Worm (Caenorhabditis elegans): Measurements from ENCODE around the gene dmd-7.

The dmd-7 gene

DNA sequence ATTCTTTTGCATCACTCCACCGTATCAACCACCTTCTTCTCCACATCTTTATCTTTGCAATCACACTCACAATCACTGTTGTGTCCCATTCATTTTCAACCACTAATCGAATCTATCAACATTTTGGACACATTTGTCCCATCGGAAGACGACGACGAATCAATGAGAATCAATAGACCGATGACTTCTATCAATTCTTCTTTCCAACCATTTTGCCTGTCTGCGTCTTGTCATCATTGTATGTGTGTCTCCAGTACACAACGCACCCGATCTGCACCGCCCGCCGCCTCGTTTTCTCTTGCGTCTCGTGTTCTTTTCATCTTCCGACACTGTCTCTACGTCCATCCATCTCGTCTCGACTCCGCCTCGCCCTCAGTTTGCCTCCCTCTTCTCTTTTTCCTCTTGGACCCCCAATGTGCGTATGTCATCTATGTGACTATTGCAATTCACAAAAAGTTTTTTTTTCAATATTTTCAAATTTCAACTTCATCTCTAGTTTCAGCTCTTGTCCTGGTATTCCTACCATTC is at the start of gene dmd-7:
Gene dmd-7 (plus strand): TSS at position 478 of the 528 bp plus-strand sequence.
- TF ChIP-seq tab-1 (GFP tag; IDR thresholded peaks at IDR 0.05) (0 out of 2 replicates have a peak, but pooled peaks have one; percentile 9), T22C8.4 (GFP tag; IDR thresholded peaks at IDR 0.05) (no peak)

DNA sequence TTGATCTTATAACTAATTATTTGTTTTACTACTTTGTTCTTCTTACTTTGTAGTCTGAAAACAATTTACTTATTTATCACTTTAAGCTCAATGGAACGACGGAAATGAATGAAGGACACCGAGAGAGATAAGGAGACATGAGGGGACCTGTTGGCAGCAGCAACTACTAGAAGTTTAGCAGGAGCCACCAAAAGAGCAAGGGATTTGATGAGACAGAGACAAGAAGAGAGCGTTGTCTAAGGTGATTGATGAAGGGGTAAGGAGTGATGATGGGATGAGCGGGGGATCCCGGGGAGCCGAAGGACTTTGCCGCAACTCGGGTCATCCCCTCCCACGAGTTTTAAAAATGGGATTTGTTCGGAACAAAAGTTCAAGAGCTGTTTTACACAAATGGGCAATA is 44.2 kb upstream of the dmd-7 start, which contains the start of gene ttn-1:
Gene ttn-1 (minus strand): TSS at position 60 of the 400 bp plus-strand sequence.
- TF ChIP-seq med-1 (GFP tag; optimal IDR thresholded peaks at IDR 0.05; ENCODE audit: insufficient read depth) (no peak), T22C8.4 (GFP tag; IDR thresholded peaks at IDR 0.05) (no peak), tab-1 (GFP tag; IDR thresholded peaks at IDR 0.05) (no peak), cog-1 (tag; optimal IDR thresholded peaks at IDR 0.05) (no peak), ref-1 (GFP tag; conservative IDR thresholded peaks at IDR 0.05) (no peak), ztf-29 (GFP tag; IDR thresholded peaks at IDR 0.05) (no peak), ztf-23 (GFP tag; IDR thresholded peaks at IDR 0.05) (no peak), klf-2 (GFP tag; conservative IDR thresholded peaks at IDR 0.05) (no peak), flt-1 (GFP tag; IDR thresholded peaks at IDR 0.05) (no peak)

DNA sequence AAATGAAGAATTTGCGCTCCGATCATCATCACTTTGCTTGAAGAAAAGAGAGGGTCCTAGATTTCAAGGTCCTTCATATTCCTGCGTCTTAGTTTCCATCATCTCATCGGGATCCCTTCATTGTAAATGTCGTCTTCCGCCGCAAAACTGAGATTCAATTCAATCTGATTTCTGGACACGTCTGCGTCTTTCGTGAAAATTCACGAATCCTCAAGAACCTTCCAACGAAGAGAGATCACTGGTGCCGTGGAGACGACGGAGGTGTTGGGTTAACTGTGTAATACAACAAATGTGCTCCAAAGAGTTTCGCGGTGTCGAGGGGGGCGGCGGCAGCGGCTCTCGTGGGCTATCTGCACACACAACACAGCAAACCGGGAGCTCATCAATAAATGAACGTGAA is 42.7 kb upstream of the dmd-7 start:
- TF ChIP-seq cog-1 (tag; optimal IDR thresholded peaks at IDR 0.05) (peak; percentile 34), ztf-29 (GFP tag; IDR thresholded peaks at IDR 0.05) (no peak), ref-1 (GFP tag; conservative IDR thresholded peaks at IDR 0.05) (no peak), flt-1 (GFP tag; IDR thresholded peaks at IDR 0.05) (0 out of 2 replicates have a peak, but pooled peaks have one; percentile 10), tab-1 (GFP tag; IDR thresholded peaks at IDR 0.05) (no peak), T22C8.4 (GFP tag; IDR thresholded peaks at IDR 0.05) (no peak)

DNA sequence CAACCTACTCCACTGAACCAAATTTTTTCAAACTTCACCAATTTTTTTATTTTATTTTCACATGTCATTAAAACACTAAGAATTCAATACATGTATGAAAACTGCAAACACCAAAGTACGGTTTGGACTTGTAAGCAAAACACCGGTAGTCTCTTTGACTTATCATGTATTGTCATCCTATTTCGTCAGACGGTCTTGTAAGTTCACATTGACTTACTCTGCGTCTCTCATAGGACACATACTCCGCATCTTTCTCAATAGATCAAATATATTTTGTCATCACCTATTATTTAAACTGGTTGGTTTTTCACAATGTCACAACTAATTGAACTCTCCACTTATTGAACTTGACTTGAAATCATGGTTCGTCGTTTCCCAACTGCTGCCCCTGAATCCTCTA is 40.2 kb upstream of the dmd-7 start, which contains the start of gene W06H8.2:
Gene W06H8.2 (plus strand): TSS at position 258 of the 400 bp plus-strand sequence.
- TF ChIP-seq cog-1 (tag; optimal IDR thresholded peaks at IDR 0.05) (no peak), ztf-29 (GFP tag; IDR thresholded peaks at IDR 0.05) (no peak), flt-1 (GFP tag; IDR thresholded peaks at IDR 0.05) (no peak), med-1 (GFP tag; optimal IDR thresholded peaks at IDR 0.05; ENCODE audit: insufficient read depth) (no peak), T22C8.4 (GFP tag; IDR thresholded peaks at IDR 0.05) (no peak), tab-1 (GFP tag; IDR thresholded peaks at IDR 0.05) (no peak), ref-1 (GFP tag; conservative IDR thresholded peaks at IDR 0.05) (no peak), ztf-23 (GFP tag; IDR thresholded peaks at IDR 0.05) (no peak), klf-2 (GFP tag; conservative IDR thresholded peaks at IDR 0.05) (no peak)

DNA sequence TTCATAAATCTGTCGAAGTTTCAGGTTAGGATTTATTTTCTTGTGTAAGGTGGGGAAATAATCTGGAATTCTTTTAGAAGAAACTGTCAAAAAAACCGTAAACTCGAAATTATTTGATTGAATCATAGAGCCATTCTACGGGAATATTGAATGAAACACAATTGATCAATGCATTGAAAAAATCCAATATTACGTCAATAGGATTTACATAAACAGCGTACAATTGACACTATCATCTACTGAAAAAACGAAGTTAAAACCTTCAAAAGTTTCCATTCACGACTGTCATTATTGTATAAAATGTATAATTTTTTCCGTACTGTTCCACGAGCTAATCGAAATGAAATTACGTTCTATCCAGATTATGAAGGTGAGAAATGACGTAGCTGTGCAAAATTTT is 38.1 kb upstream of the dmd-7 start, which contains the start of gene rme-1:
Gene rme-1 (plus strand): TSS at position 301 of the 400 bp plus-strand sequence.
- no peak for TF ChIP-seq ref-1 (GFP tag; conservative IDR thresholded peaks at IDR 0.05)
- TF ChIP-seq flt-1 (GFP tag; IDR thresholded peaks at IDR 0.05): no peak
- no peak for TF ChIP-seq ztf-29 (GFP tag; IDR thresholded peaks at IDR 0.05)
- TF ChIP-seq cog-1 (tag; optimal IDR thresholded peaks at IDR 0.05): no peak
- no peak for TF ChIP-seq klf-2 (GFP tag; conservative IDR thresholded peaks at IDR 0.05)
- TF ChIP-seq tab-1 (GFP tag; IDR thresholded peaks at IDR 0.05): no peak
- TF ChIP-seq med-1 (GFP tag; optimal IDR thresholded peaks at IDR 0.05; ENCODE audit: insufficient read depth): no peak
- no peak for TF ChIP-seq T22C8.4 (GFP tag; IDR thresholded peaks at IDR 0.05)
- TF ChIP-seq ztf-23 (GFP tag; IDR thresholded peaks at IDR 0.05): no peak

DNA sequence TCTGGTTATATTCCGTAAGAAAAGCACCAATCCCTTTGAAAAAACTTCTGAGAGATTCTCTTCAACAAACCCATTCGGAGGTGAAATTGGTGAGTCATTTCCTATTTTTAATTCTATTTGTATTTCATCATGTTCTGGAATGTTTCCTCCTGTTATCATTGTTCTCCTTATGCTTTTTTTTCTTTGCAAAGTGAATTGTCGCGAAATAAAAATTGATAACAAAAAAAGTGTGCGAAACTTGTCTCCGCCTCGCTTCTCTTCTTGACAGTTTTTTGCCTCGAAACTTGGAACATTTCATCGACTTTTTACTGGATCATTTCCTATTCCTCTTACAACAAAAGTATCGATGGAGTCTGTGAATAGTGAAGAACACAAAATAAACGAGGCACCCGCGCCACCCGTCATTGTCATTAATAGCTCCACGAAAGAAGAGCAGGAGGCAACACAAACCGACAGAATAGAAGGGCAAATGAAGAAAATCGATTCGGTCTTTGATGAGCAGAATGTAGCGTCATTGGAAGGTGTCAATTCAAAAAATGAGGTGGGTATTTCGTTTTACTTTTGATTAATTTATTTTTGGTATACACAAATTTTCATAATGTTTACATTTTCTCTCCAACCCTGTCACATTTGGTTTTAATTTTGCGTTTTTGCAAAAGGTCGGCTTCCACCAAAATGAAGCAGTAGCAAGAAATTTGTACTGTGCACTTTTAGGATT is 36.6 kb upstream of the dmd-7 start:
- TF ChIP-seq klf-2 (GFP tag; conservative IDR thresholded peaks at IDR 0.05): no peak
- TF ChIP-seq ref-1 (GFP tag; conservative IDR thresholded peaks at IDR 0.05): no peak
- TF ChIP-seq cog-1 (tag; optimal IDR thresholded peaks at IDR 0.05): no peak
- no peak for TF ChIP-seq flt-1 (GFP tag; IDR thresholded peaks at IDR 0.05)

DNA sequence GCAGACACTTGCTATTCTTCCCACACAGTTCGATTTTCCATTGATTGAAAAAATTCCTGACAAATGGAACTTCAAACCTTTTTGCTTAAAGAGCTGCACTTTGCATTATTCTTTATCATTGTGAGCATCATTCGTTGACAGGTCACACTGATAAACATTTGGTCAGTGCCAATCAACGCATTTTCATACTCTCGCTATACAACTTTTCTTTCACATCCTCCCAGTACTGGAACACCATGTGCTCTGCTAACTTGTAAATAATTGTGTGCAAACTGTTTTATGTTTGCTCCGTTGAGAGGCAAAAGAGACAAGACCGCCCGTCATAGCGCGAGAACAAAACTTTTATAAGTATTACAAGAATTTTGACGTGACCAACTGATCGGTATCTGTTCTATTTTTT is 35.2 kb upstream of the dmd-7 start:
- no peak for TF ChIP-seq T22C8.4 (GFP tag; IDR thresholded peaks at IDR 0.05)
- TF ChIP-seq flt-1 (GFP tag; IDR thresholded peaks at IDR 0.05): no peak
- no peak for TF ChIP-seq klf-2 (GFP tag; conservative IDR thresholded peaks at IDR 0.05)
- TF ChIP-seq med-1 (GFP tag; optimal IDR thresholded peaks at IDR 0.05; ENCODE audit: insufficient read depth): no peak

DNA sequence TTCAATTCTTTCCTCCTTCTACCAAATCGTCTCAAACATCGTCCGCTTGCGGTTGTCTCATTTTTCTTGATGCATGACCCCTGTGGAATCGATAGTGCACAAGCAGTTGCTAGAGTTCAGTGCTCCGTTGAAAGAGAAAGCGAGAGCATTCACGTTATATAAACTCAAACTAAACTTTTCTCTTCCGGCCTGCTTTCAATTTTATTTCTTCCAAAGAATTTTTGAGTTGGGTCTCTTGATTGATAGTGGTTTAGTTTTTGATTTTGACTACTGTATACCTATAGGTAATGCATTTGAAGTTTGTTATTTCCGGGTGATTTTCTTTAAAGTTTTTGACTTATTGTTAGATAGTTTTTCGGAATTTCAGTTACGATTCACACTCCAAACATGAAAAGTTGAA is 34.2 kb upstream of the dmd-7 start:
- TF ChIP-seq cog-1 (tag; optimal IDR thresholded peaks at IDR 0.05) (no peak), ref-1 (GFP tag; conservative IDR thresholded peaks at IDR 0.05) (no peak), ztf-29 (GFP tag; IDR thresholded peaks at IDR 0.05) (no peak), flt-1 (GFP tag; IDR thresholded peaks at IDR 0.05) (no peak), T22C8.4 (GFP tag; IDR thresholded peaks at IDR 0.05) (no peak), ztf-23 (GFP tag; IDR thresholded peaks at IDR 0.05) (no peak), tab-1 (GFP tag; IDR thresholded peaks at IDR 0.05) (no peak), klf-2 (GFP tag; conservative IDR thresholded peaks at IDR 0.05) (no peak), med-1 (GFP tag; optimal IDR thresholded peaks at IDR 0.05; ENCODE audit: insufficient read depth) (no peak)

DNA sequence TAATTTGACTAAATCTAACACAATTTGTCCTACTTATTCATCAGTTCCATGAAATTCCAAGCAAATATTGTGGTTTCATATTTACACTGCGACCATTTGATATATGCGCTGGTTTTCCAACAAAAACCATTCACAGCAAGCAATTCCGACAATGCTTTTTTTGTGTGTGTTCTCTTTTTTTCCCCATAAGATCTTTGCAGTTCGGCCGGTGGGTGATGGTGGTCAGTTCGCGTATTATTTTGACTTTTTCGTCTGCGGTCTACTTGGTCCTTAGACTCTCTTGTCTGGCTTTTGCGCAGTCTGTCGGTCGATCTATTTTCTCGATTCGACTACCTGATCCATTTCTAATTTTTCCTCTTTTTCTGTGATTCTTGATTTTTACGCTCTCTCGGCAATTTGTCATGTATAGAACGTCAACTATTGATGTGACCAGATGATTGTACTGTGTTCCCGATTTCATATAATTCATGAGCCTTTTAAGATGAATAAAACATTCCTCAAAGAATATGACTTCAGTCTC is 33.5 kb upstream of the dmd-7 start:
- TF ChIP-seq flt-1 (GFP tag; IDR thresholded peaks at IDR 0.05) (no peak), klf-2 (GFP tag; conservative IDR thresholded peaks at IDR 0.05) (no peak), cog-1 (tag; optimal IDR thresholded peaks at IDR 0.05) (no peak), tab-1 (GFP tag; IDR thresholded peaks at IDR 0.05) (no peak), med-1 (GFP tag; optimal IDR thresholded peaks at IDR 0.05; ENCODE audit: insufficient read depth) (no peak), ztf-23 (GFP tag; IDR thresholded peaks at IDR 0.05) (no peak), ztf-29 (GFP tag; IDR thresholded peaks at IDR 0.05) (no peak), T22C8.4 (GFP tag; IDR thresholded peaks at IDR 0.05) (no peak), ref-1 (GFP tag; conservative IDR thresholded peaks at IDR 0.05) (no peak)

DNA sequence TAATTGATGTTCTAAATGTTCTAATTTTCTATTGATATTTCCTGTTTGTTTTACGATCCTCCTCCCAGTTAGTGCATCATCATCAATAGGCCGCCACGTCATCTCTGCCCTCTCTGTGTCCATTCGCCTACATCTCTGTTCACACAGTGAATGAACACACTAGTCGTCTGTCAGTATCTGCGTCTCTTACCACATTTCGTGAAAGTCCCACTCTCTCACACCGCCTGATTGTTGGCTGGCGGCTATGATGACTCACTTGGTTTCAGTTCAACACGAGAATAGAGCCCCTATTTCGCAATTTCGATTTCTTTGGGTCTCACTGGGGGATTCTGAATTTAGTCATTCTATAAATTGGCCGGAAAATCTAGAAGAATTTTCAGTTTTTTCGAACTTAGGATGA is 32.9 kb upstream of the dmd-7 start:
- TF ChIP-seq ref-1 (GFP tag; conservative IDR thresholded peaks at IDR 0.05) (no peak), flt-1 (GFP tag; IDR thresholded peaks at IDR 0.05) (0 out of 2 replicates have a peak, but pooled peaks have one; percentile 28)

Data from whole organism, midembryonic.